Worm (Caenorhabditis elegans) whole organism, L4 larva: ENCODE measurements around the gene K08D8.7.

Source experiments
- F37D6.2 ChIP-seq: sonication (generic microtip); optimal IDR thresholded peaks from 2 replicates; lab custom pipeline; 2016; ENCODE audit warnings: mild to moderate bottlenecking, missing genetic modification characterization, missing compliant biosample characterization
- Y105C5A.15 ChIP-seq: fragments of 200-800 bp; sonication (Bioruptor generic); IDR thresholded peaks from 2 replicates; pipeline ENCODE4 v1.3.6; 2022; ENCODE audit warnings: missing genetic modification characterization, missing compliant biosample characterization
- ZK337.2 ChIP-seq: fragments of 200-800 bp; sonication (Bioruptor generic); IDR thresholded peaks from 2 replicates; pipeline ENCODE4 v1.3.6; 2022; ENCODE audit warnings: missing genetic modification reagents, missing genetic modification characterization, missing compliant biosample characterization
- ama-1 ChIP-seq: fragments of 150-350 bp; optimal IDR thresholded peaks from 2 replicates; lab custom pipeline; 2014; ENCODE audit warnings: inconsistent platforms, mixed read lengths
- attf-4 ChIP-seq: sonication (generic microtip); optimal IDR thresholded peaks from 3 replicates; lab custom pipeline; 2017; ENCODE audit warnings: missing biosample characterization, missing genetic modification characterization
- ceh-28 ChIP-seq: fragments of 150-350 bp; optimal IDR thresholded peaks from 2 replicates; lab custom pipeline; 2014; ENCODE audit warnings: missing biosample characterization, missing genetic modification reagents, missing genetic modification characterization
- ceh-32 ChIP-seq: sonication (generic microtip); optimal IDR thresholded peaks from 2 replicates; lab custom pipeline; 2016; ENCODE audit warnings: mild to moderate bottlenecking, missing genetic modification characterization, missing compliant biosample characterization; ENCODE audit not compliant: poor library complexity
- ceh-62 ChIP-seq: sonication (generic microtip); optimal IDR thresholded peaks from 2 replicates; lab custom pipeline; 2017; ENCODE audit warnings: missing biosample characterization, missing genetic modification characterization
- ces-1 ChIP-seq: fragments of 150-350 bp; sonication (generic microtip); optimal IDR thresholded peaks from 4 replicates; lab custom pipeline; 2014; ENCODE audit warnings: missing biosample characterization, missing genetic modification reagents, missing genetic modification characterization
- cey-2 ChIP-seq: sonication (generic microtip); optimal IDR thresholded peaks from 3 replicates; lab custom pipeline; 2017; ENCODE audit warnings: missing genetic modification characterization, mild to moderate bottlenecking, missing compliant biosample characterization, antibody characterized with exemption, borderline replicate concordance; ENCODE audit not compliant: insufficient read depth
- daf-16 ChIP-seq, 3 experiments: sonication (generic microtip); optimal IDR thresholded peaks; 2 replicates each; lab custom pipeline; 2016 to 2017; ENCODE audit warnings: missing genetic modification characterization in 3 of 3, missing genetic modification reagents in 3 of 3, mild to moderate bottlenecking in 2 of 3, missing compliant biosample characterization in 2 of 3, missing biosample characterization in 1 of 3, moderate library complexity in 1 of 3
- daf-19 ChIP-seq: fragments of 200-800 bp; sonication (Bioruptor generic); conservative IDR thresholded peaks from 2 replicates; pipeline ENCODE4 v1.3.6; 2022; ENCODE audit warnings: missing genetic modification characterization, missing compliant biosample characterization
- dmd-6 ChIP-seq: fragments of 200-800 bp; sonication (Bioruptor generic); IDR thresholded peaks from 2 replicates; pipeline ENCODE4 v1.3.6; 2022; ENCODE audit warnings: missing genetic modification reagents, missing genetic modification characterization, missing compliant biosample characterization
- dpl-1 ChIP-seq: fragments of 150-350 bp; optimal IDR thresholded peaks from 2 replicates; lab custom pipeline; 2014; ENCODE audit warnings: missing biosample characterization, missing genetic modification reagents, missing genetic modification characterization
- dve-1 ChIP-seq: sonication (generic microtip); optimal IDR thresholded peaks from 2 replicates; lab custom pipeline; 2017; ENCODE audit warnings: antibody characterized with exemption, mild to moderate bottlenecking, missing genetic modification characterization, missing compliant biosample characterization; ENCODE audit not compliant: insufficient read depth
- hif-1 ChIP-seq, 2 experiments: sonication (generic microtip); optimal IDR thresholded peaks; 2 replicates each; lab custom pipeline; 2016 to 2017; ENCODE audit warnings: missing compliant biosample characterization in 2 of 2, missing genetic modification characterization in 2 of 2, missing genetic modification reagents in 2 of 2, missing genotype in 2 of 2, mild to moderate bottlenecking in 1 of 2
- hlh-30 ChIP-seq: sonication (generic microtip); optimal IDR thresholded peaks from 2 replicates; lab custom pipeline; 2017; ENCODE audit warnings: antibody characterized with exemption, mild to moderate bottlenecking, missing genetic modification characterization, missing compliant biosample characterization; ENCODE audit not compliant: insufficient read depth
- jun-1 ChIP-seq: fragments of 150-350 bp; optimal IDR thresholded peaks from 2 replicates; lab custom pipeline; 2014; ENCODE audit warnings: missing biosample characterization, missing genetic modification reagents, missing genetic modification characterization
- lim-7 ChIP-seq: fragments of 200-800 bp; sonication (Bioruptor generic); IDR thresholded peaks from 2 replicates; pipeline ENCODE4 v1.3.6; 2022; ENCODE audit warnings: missing genetic modification characterization, missing compliant biosample characterization
- lin-1 ChIP-seq: fragments of 200-800 bp; sonication (Bioruptor generic); IDR thresholded peaks from 2 replicates; pipeline ENCODE4 v1.3.6; 2022; ENCODE audit warnings: missing genetic modification reagents, missing genetic modification characterization, missing compliant biosample characterization
- lin-39 ChIP-seq: fragments of 150-350 bp; optimal IDR thresholded peaks from 2 replicates; lab custom pipeline; 2014; ENCODE audit warnings: missing biosample characterization, missing genetic modification reagents, missing genetic modification characterization
- madf-9 ChIP-seq: fragments of 200-800 bp; sonication (Bioruptor generic); conservative IDR thresholded peaks from 2 replicates; pipeline ENCODE4 v1.3.6; 2022; ENCODE audit warnings: missing genetic modification reagents, missing genetic modification characterization, missing compliant biosample characterization
- mdt-29 ChIP-seq: fragments of 200-800 bp; sonication (Bioruptor generic); IDR thresholded peaks from 2 replicates; pipeline ENCODE4 v1.3.6; 2022; ENCODE audit warnings: missing genetic modification reagents, missing genetic modification characterization, missing compliant biosample characterization
- mxl-3 ChIP-seq: fragments of 200-800 bp; sonication (Bioruptor generic); optimal IDR thresholded peaks from 2 replicates; lab custom pipeline; 2018; ENCODE audit warnings: mild to moderate bottlenecking, missing genetic modification characterization, missing compliant biosample characterization
- nhr-102 ChIP-seq: sonication (generic microtip); optimal IDR thresholded peaks from 2 replicates; lab custom pipeline; 2016; ENCODE audit warnings: mild to moderate bottlenecking, missing genetic modification characterization, moderate library complexity, missing compliant biosample characterization
- nhr-6 ChIP-seq: fragments of 150-350 bp; optimal IDR thresholded peaks from 2 replicates; lab custom pipeline; 2014; ENCODE audit warnings: missing biosample characterization, missing genetic modification characterization
- skn-1 ChIP-seq: fragments of 150-350 bp; optimal IDR thresholded peaks from 2 replicates; lab custom pipeline; 2014; ENCODE audit warnings: missing biosample characterization, missing genetic modification characterization
- snpc-1.2 ChIP-seq: fragments of 200-800 bp; sonication (Bioruptor generic); IDR thresholded peaks from 2 replicates; pipeline ENCODE4 v1.3.6; 2022; ENCODE audit warnings: missing genetic modification reagents, missing genetic modification characterization, missing compliant biosample characterization
- spr-1 ChIP-seq: sonication (generic microtip); optimal IDR thresholded peaks from 2 replicates; lab custom pipeline; 2016; ENCODE audit warnings: mild to moderate bottlenecking, missing genetic modification characterization, missing compliant biosample characterization
- tag-97 ChIP-seq: fragments of 200-800 bp; sonication (Bioruptor generic); IDR thresholded peaks from 2 replicates; pipeline ENCODE4 v1.3.6; 2022; ENCODE audit warnings: missing genetic modification characterization, missing compliant biosample characterization
- unc-62 ChIP-seq, 3 experiments: fragments of 150-350 bp in 1 of 3; sonication (generic microtip); optimal IDR thresholded peaks in 2 of 3; peaks in 1 of 3; 1 replicate in 1 of 3; 2 replicates in 2 of 3; lab custom pipeline; 2014 to 2017; ENCODE audit warnings: missing biosample characterization in 3 of 3, missing genetic modification characterization in 3 of 3, missing genetic modification reagents in 3 of 3, missing genotype in 1 of 3

K08D8.7 gene

DNA sequence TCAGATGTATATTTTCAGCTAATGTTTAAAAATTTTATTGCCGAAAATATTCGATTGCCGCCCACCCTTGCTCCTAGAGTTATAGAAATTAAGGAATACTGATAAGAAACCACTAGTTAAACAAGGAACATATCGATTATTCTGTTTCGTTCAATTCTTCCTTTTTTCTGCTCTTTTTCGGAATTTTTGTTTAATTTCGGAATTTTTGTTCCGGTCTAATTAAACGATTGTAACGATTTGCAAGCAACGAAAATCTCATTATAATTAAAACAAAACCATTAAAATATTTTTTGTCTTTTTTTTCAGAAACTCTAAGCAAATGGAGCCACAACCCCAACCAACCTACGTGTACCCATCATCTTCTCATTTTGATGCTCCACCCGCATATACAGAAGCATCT is 4.4 kb upstream of the K08D8.7 start, which contains the start of gene K08D8.1:
TSS of gene K08D8.1 (plus strand) at position 301 of the 400 bp plus-strand sequence.
- TF ChIP-seq jun-1 (tag; lab: Kevin White, UChicago) (no peak), cey-2 (tag; lab: Kevin White, UChicago) (no peak), dve-1 (tag; lab: Kevin White, UChicago) (no peak), nhr-6 (tag; lab: Kevin White, UChicago) (no peak), spr-1 (tag; lab: Kevin White, UChicago) (no peak), ZK337.2 (GFP tag; lab: Robert Waterston, UW) (no peak), attf-4 (tag; lab: Kevin White, UChicago) (no peak), daf-19 (no peak), ceh-32 (tag; lab: Kevin White, UChicago) (no peak), madf-9 (GFP tag; lab: Robert Waterston, UW) (no peak), mxl-3 (GFP tag; lab: Kevin White, UChicago) (no peak), lim-7 (GFP tag; lab: Robert Waterston, UW) (no peak), Y105C5A.15 (GFP tag; lab: Robert Waterston, UW) (no peak), F37D6.2 (tag; lab: Kevin White, UChicago) (no peak), nhr-102 (tag; lab: Kevin White, UChicago) (no peak)

DNA sequence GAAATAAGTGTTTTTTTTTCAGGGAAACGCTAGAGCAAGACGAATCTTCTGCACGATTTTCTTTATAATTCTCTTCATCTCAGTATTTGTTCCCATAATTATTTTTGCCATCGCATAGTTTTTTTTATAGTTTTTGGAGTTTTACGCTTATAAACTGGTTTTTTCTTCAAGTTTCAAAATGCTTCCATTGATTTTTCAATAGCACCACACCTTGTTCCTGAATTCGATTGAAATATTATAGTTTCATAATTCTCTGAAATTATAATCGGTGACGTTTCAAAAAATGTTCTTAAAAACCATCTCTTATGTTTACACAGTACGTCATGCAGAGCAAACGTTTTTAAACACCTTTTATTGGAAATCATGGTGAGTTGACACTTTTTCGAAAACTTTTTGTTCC is 3.5 kb upstream of the K08D8.7 start, which contains the start of gene K08D8.12:
TSS of gene K08D8.12 (plus strand) at position 301 of the 400 bp plus-strand sequence.
- TF ChIP-seq mdt-29 (GFP tag; lab: Robert Waterston, UW) (no peak), hlh-30 (tag; lab: Kevin White, UChicago) (no peak), attf-4 (tag; lab: Kevin White, UChicago) (no peak), ceh-62 (no peak), dpl-1 (GFP tag; lab: Kevin White, UChicago) (no peak), hif-1 (tag; optimal IDR thresholded peaks at IDR 0.05; lab: Kevin White, UChicago) (no peak), skn-1 (tag; lab: Kevin White, UChicago) (no peak), daf-16 (GFP tag; optimal IDR thresholded peaks at IDR 0.05; lab: Kevin White, UChicago) (no peak), daf-16 (tag; optimal IDR thresholded peaks at IDR 0.05; lab: Kevin White, UChicago) (peak; percentile 32), lin-1 (no peak), mxl-3 (GFP tag; lab: Kevin White, UChicago) (no peak), ces-1 (GFP tag; lab: Kevin White, UChicago) (no peak), lin-39 (tag; lab: Kevin White, UChicago) (no peak), dmd-6 (GFP tag; lab: Robert Waterston, UW) (peak; percentile 20; the same call in 1 of the 2 replicates), ceh-28 (tag; lab: Kevin White, UChicago) (no peak)

DNA sequence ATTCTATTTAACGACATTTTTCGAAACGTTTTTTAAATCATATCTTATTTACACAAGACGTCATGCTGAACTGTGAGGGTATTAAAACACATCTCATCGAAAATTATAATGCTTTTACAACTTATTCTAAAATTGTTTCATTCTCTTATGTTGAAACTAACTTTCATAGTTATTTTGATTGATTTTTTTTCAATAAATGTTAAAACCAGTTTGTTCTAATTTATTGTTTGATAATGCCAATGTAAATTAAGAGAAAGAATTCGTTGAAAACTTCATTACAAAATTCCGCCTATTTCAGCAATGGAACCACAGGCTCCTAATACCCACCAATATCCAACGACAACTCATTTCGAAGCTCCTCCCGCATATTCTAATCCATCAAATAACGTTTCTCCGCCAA is 1.6 kb upstream of the K08D8.7 start, which contains the start of gene K08D8.11:
TSS of gene K08D8.11 (plus strand) at position 301 of the 400 bp plus-strand sequence.
- TF ChIP-seq Y105C5A.15 (GFP tag; lab: Robert Waterston, UW) (no peak), nhr-102 (tag; lab: Kevin White, UChicago) (no peak), tag-97 (no peak), snpc-1.2 (GFP tag; lab: Robert Waterston, UW) (no peak)

DNA sequence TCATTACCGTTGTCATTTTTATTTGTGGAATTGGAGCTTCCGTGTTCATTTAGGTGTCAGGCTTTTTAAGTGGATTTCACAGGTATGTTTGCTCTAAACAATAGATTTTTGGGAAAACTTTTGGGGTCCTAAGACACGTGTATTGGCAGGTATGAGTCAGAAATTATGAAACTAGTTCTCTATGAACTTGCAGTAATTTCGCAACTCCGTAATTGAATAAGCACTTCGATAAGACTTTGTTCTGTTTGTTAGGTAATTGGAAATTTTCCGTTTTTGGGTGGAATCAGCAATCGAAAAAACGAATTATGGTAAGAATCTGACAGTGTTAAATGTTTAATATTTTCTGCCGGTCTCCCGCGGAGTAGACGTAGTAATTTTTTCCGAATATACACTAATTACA is 514 bp downstream of the K08D8.7 start:
- peak in 1 of 2 experiments; percentile 74 for TF ChIP-seq unc-62 (GFP tag; optimal IDR thresholded peaks at IDR 0.05 in 1 of 2; lab: Kevin White, UChicago)
- no peak for TF ChIP-seq unc-62 (tag; optimal IDR thresholded peaks at IDR 0.05; lab: Kevin White, UChicago)
- no peak for TF ChIP-seq daf-16 (GFP tag; optimal IDR thresholded peaks at IDR 0.05; lab: Kevin White, UChicago)
- peak; percentile 17 for TF ChIP-seq daf-16 (tag; optimal IDR thresholded peaks at IDR 0.05; lab: Kevin White, UChicago)
- TF ChIP-seq ama-1 = no peak
